Worm (Caenorhabditis elegans) whole organism, L4 larva: ENCODE measurements around the gene dct-15.

ENCODE experiments used
- aly-2 ChIP-seq: sonication (generic microtip); optimal IDR thresholded peaks from 2 replicates; lab custom pipeline; 2018; ENCODE audit warnings: missing biosample characterization, missing genetic modification characterization
- ama-1 ChIP-seq: fragments of 150-350 bp; optimal IDR thresholded peaks from 2 replicates; lab custom pipeline; 2014; ENCODE audit warnings: inconsistent platforms, mixed read lengths
- dve-1 ChIP-seq: sonication (generic microtip); optimal IDR thresholded peaks from 2 replicates; lab custom pipeline; 2017; ENCODE audit warnings: antibody characterized with exemption, mild to moderate bottlenecking, missing genetic modification characterization, missing compliant biosample characterization; ENCODE audit not compliant: insufficient read depth
- fkh-10 ChIP-seq: fragments of 150-350 bp; optimal IDR thresholded peaks from 2 replicates; lab custom pipeline; 2014; ENCODE audit warnings: missing biosample characterization, missing genetic modification reagents, missing genetic modification characterization
- fos-1 ChIP-seq: fragments of 150-350 bp; optimal IDR thresholded peaks from 2 replicates; lab custom pipeline; 2014; ENCODE audit warnings: missing biosample characterization, missing genetic modification characterization
- jun-1 ChIP-seq: fragments of 150-350 bp; optimal IDR thresholded peaks from 2 replicates; lab custom pipeline; 2014; ENCODE audit warnings: missing biosample characterization, missing genetic modification reagents, missing genetic modification characterization
- nhr-102 ChIP-seq: sonication (generic microtip); optimal IDR thresholded peaks from 2 replicates; lab custom pipeline; 2016; ENCODE audit warnings: mild to moderate bottlenecking, missing genetic modification characterization, moderate library complexity, missing compliant biosample characterization
- nhr-237 ChIP-seq: sonication (generic microtip); optimal IDR thresholded peaks from 2 replicates; lab custom pipeline; 2017; ENCODE audit warnings: missing biosample characterization, missing genetic modification characterization
- nhr-25 ChIP-seq: sonication (generic microtip); optimal IDR thresholded peaks from 2 replicates; lab custom pipeline; 2017; ENCODE audit warnings: missing genetic modification characterization, mild to moderate bottlenecking, missing compliant biosample characterization, antibody characterized with exemption, moderate library complexity, borderline replicate concordance; ENCODE audit not compliant: insufficient read depth
- nhr-6 ChIP-seq: fragments of 150-350 bp; optimal IDR thresholded peaks from 2 replicates; lab custom pipeline; 2014; ENCODE audit warnings: missing biosample characterization, missing genetic modification characterization

ce11 chrIV:9790708-9791107 lies 19.8 kb downstream of the dct-15 start:
- no peak for TF ChIP-seq fos-1 (tag; lab: Kevin White, UChicago)
- no peak for TF ChIP-seq fkh-10 (GFP tag; lab: Kevin White, UChicago)
- no peak for TF ChIP-seq nhr-25 (tag; lab: Kevin White, UChicago)
- no peak for TF ChIP-seq jun-1
- TF ChIP-seq ama-1 (lab: Kevin White, UChicago), result no peak
- TF ChIP-seq nhr-102 (tag; lab: Kevin White, UChicago), result no peak
- no peak for TF ChIP-seq nhr-6
- no peak for TF ChIP-seq aly-2 (tag; lab: Kevin White, UChicago)
- TF ChIP-seq nhr-237 (tag; lab: Kevin White, UChicago), result no peak
- no peak for TF ChIP-seq dve-1 (tag; lab: Kevin White, UChicago)
